Fruit fly (Drosophila melanogaster) whole organism, adult: Measurements from ENCODE around the gene Reck.

Source experiments
- CG11617 ChIP-seq: fragments of 200-800 bp; sonication (Bioruptor generic); optimal IDR thresholded peaks from 2 replicates; lab custom pipeline; 2017; ENCODE audit warnings: mild to moderate bottlenecking, missing biosample characterization, missing genetic modification reagents, missing genetic modification characterization
- CG12768 ChIP-seq: fragments of 200-800 bp; sonication (Bioruptor generic); optimal IDR thresholded peaks from 2 replicates; lab custom pipeline; 2017; ENCODE audit warnings: missing biosample characterization, missing genetic modification characterization, mild to moderate bottlenecking, moderate library complexity, missing genetic modification reagents
- CG14711 ChIP-seq: fragments of 200-800 bp; sonication (Bioruptor generic); optimal IDR thresholded peaks from 2 replicates; lab custom pipeline; 2018; ENCODE audit warnings: missing biosample characterization, mild to moderate bottlenecking, missing genetic modification characterization, moderate library complexity
- CG1620 ChIP-seq: fragments of 200-800 bp; sonication (Bioruptor generic); optimal IDR thresholded peaks from 2 replicates; lab custom pipeline; 2016; ENCODE audit warnings: missing biosample characterization, missing genetic modification characterization
- CG33017 ChIP-seq: fragments of 200-800 bp; sonication (Bioruptor generic); optimal IDR thresholded peaks from 2 replicates; lab custom pipeline; 2018; ENCODE audit warnings: missing biosample characterization, mild to moderate bottlenecking, missing genetic modification characterization, moderate library complexity
- CG5204 ChIP-seq: fragments of 200-800 bp; sonication (Bioruptor generic); optimal IDR thresholded peaks from 2 replicates; lab custom pipeline; 2016; ENCODE audit warnings: missing biosample characterization, missing genetic modification characterization
- CG7045 ChIP-seq: fragments of 200-800 bp; sonication (Bioruptor generic); optimal IDR thresholded peaks from 2 replicates; lab custom pipeline; 2017; ENCODE audit warnings: missing biosample characterization, mild to moderate bottlenecking, missing genetic modification characterization
- CG7101 ChIP-seq: fragments of 200-800 bp; sonication (Bioruptor generic); optimal IDR thresholded peaks from 2 replicates; lab custom pipeline; 2018; ENCODE audit warnings: missing biosample characterization, mild to moderate bottlenecking, missing genetic modification characterization, moderate library complexity
- Clk ChIP-seq: fragments of 200-800 bp; sonication (Bioruptor generic); optimal IDR thresholded peaks from 2 replicates; lab custom pipeline; 2017; ENCODE audit warnings: missing biosample characterization, missing genetic modification characterization
- Crg-1 ChIP-seq: fragments of 200-800 bp; sonication (Bioruptor generic); optimal IDR thresholded peaks from 2 replicates; lab custom pipeline; 2016; ENCODE audit warnings: missing biosample characterization, missing genetic modification characterization
- Hr96 ChIP-seq: fragments of 200-800 bp; sonication (Bioruptor generic); optimal IDR thresholded peaks from 2 replicates; lab custom pipeline; 2016; ENCODE audit warnings: missing biosample characterization, missing genetic modification characterization
- Mnt ChIP-seq: fragments of 200-800 bp; sonication (Bioruptor generic); optimal IDR thresholded peaks from 2 replicates; lab custom pipeline; 2016; ENCODE audit warnings: missing biosample characterization, mild to moderate bottlenecking, missing genetic modification characterization
- bab1 ChIP-seq: fragments of 200-800 bp; sonication (Bioruptor generic); optimal IDR thresholded peaks from 3 replicates; lab custom pipeline; 2019; ENCODE audit warnings: missing biosample characterization, mild to moderate bottlenecking, missing genetic modification characterization, moderate library complexity
- cic ChIP-seq: fragments of 200-800 bp; sonication (Bioruptor generic); optimal IDR thresholded peaks from 2 replicates; lab custom pipeline; 2017; ENCODE audit warnings: missing biosample characterization, mild to moderate bottlenecking, missing genetic modification characterization, moderate library complexity
- cnc ChIP-seq, 2 experiments: fragments of >200 bp; optimal IDR thresholded peaks; 2 replicates each; lab custom pipeline; 2017
- kay ChIP-seq: fragments of 200-800 bp; sonication (Bioruptor generic); peaks from one replicate; lab custom pipeline; 2016; ENCODE audit warnings: missing biosample characterization, missing genetic modification characterization, borderline replicate concordance
- ovo ChIP-seq: fragments of 200-800 bp; sonication (Bioruptor generic); optimal IDR thresholded peaks from 2 replicates; lab custom pipeline; 2016; ENCODE audit warnings: missing biosample characterization, missing genetic modification characterization
- pad ChIP-seq: fragments of 200-800 bp; sonication (Bioruptor generic); optimal IDR thresholded peaks from 3 replicates; lab custom pipeline; 2017; ENCODE audit warnings: missing biosample characterization, missing genetic modification characterization, mild to moderate bottlenecking, moderate library complexity, missing genetic modification reagents
- tj ChIP-seq: fragments of 200-800 bp; sonication (Bioruptor generic); optimal IDR thresholded peaks from 3 replicates; lab custom pipeline; 2017; ENCODE audit warnings: missing biosample characterization, mild to moderate bottlenecking, missing genetic modification characterization, moderate library complexity
- toe ChIP-seq: fragments of 200-800 bp; sonication (Bioruptor generic); optimal IDR thresholded peaks from 2 replicates; lab custom pipeline; 2016; ENCODE audit warnings: missing biosample characterization, missing genetic modification characterization

Reck gene

DNA sequence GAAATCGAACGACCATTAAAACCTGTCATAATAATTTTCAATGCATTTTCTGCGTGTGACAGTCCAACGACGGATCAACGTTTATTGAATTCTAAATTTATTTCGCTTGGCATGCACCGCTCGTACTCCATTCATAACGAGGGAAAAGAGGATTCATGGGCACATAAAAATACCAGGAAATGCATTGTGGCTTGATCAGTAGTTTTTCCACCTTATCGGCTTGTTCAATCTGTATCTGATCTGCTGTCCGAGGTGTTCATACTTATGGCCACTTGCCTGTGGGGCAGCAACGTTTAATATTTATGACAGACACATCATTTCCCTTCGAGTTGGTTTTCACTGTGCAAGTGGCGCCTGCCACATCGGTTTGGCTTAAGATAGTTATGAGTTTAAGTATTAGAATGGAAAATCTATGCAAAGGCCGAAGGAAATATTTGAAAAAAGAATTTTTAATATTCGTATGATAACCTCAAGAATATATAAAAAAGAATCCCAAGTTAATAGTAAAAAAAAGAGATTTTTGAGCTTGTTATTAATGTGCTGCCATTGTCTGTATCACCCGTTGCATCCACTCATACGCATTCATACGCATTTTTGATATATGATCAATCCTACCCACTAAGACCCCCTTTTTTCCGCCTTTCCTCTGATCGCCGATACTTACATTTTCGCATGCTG, 6.5 kb downstream of the Reck start:
- no peak for TF ChIP-seq cic
- no peak for TF ChIP-seq CG7045 (GFP tag; lab: Kevin White, UChicago)
- TF ChIP-seq ovo (GFP tag; lab: Kevin White, UChicago), result no peak
- TF ChIP-seq CG33017 (tag; lab: Kevin White, UChicago), result no peak
- TF ChIP-seq bab1 (GFP tag; lab: Kevin White, UChicago), result no peak
- no peak for TF ChIP-seq Crg-1 (GFP tag; lab: Kevin White, UChicago)
- no peak for TF ChIP-seq CG12768 (GFP tag; lab: Kevin White, UChicago)
- TF ChIP-seq Mnt (GFP tag; lab: Kevin White, UChicago), result no peak
- TF ChIP-seq CG5204 (GFP tag; lab: Kevin White, UChicago), result no peak
- TF ChIP-seq tj (GFP tag; lab: Kevin White, UChicago), result no peak
- no peak for TF ChIP-seq CG11617 (GFP tag; lab: Kevin White, UChicago)
- TF ChIP-seq CG14711 (tag; lab: Kevin White, UChicago), result no peak
- no peak for TF ChIP-seq kay
- TF ChIP-seq CG1620 (GFP tag; lab: Kevin White, UChicago), result no peak
- TF ChIP-seq cnc (optimal IDR thresholded peaks at IDR 0.05; lab: Kevin White, UChicago), result no peak
- no peak for TF ChIP-seq toe
- TF ChIP-seq Hr96 (GFP tag; lab: Kevin White, UChicago), result no peak
- TF ChIP-seq CG7101, result no peak

DNA sequence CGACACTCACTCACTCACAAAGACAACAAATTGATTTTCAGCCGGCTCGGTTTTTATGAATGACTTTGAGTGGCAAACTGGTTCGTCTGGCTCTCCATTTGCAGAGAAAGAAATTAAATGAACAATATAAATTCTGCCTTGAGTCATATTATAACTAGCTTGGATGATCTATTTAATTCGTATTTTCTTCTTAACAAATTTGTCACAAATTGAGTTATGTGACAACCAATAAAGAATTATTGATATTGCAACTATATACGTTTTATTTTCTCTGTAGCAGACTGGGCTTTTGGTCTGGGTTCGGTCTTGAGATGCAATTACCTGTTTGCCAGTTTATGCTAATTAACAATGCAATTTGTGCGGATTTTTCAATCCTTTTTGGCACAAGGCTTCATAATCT, 7.0 kb downstream of the Reck start:
- TF ChIP-seq bab1 (GFP tag; lab: Kevin White, UChicago), result no peak
- TF ChIP-seq Clk (GFP tag; lab: Kevin White, UChicago), result no peak
- TF ChIP-seq CG1620 (GFP tag; lab: Kevin White, UChicago), result no peak
- TF ChIP-seq ovo (GFP tag; lab: Kevin White, UChicago), result no peak
- no peak for TF ChIP-seq CG5204 (GFP tag; lab: Kevin White, UChicago)
- TF ChIP-seq CG11617 (GFP tag; lab: Kevin White, UChicago), result no peak
- TF ChIP-seq CG12768 (GFP tag; lab: Kevin White, UChicago), result no peak
- no peak for TF ChIP-seq Crg-1 (GFP tag; lab: Kevin White, UChicago)
- no peak for TF ChIP-seq Mnt (GFP tag; lab: Kevin White, UChicago)
- no peak for TF ChIP-seq Hr96 (GFP tag; lab: Kevin White, UChicago)
- TF ChIP-seq kay, result no peak
- no peak for TF ChIP-seq tj (GFP tag; lab: Kevin White, UChicago)
- TF ChIP-seq CG14711 (tag; lab: Kevin White, UChicago), result no peak
- no peak for TF ChIP-seq toe

DNA sequence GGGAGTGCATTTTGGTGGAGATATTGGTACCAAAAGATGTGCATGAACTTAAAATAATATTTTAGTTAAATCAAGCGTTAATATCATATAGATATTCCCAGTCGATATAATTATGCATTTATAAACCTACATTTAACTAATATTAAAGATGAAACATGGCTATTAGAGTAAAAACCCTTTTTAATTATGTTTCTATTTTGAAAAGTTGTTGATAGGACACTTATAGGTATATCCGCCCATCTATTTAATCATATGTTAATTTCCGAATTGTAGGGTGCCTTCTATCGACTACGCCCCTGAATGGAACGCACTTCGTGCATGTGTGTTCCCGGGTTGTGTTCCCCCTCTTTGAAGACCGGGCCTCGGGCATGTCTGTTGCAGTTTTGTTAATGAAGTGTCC, 8.1 kb downstream of the Reck start:
- no peak for TF ChIP-seq Hr96 (GFP tag; lab: Kevin White, UChicago)
- TF ChIP-seq CG11617 (GFP tag; lab: Kevin White, UChicago), result no peak
- no peak for TF ChIP-seq ovo (GFP tag; lab: Kevin White, UChicago)
- TF ChIP-seq CG7045 (GFP tag; lab: Kevin White, UChicago), result no peak
- no peak for TF ChIP-seq kay
- TF ChIP-seq Clk (GFP tag; lab: Kevin White, UChicago), result no peak
- no peak for TF ChIP-seq CG5204 (GFP tag; lab: Kevin White, UChicago)
- TF ChIP-seq Crg-1 (GFP tag; lab: Kevin White, UChicago), result no peak
- no peak for TF ChIP-seq CG7101
- no peak for TF ChIP-seq bab1 (GFP tag; lab: Kevin White, UChicago)
- no peak for TF ChIP-seq tj (GFP tag; lab: Kevin White, UChicago)
- no peak for TF ChIP-seq CG12768 (GFP tag; lab: Kevin White, UChicago)
- TF ChIP-seq pad, result no peak
- no peak for TF ChIP-seq CG14711 (tag; lab: Kevin White, UChicago)
- TF ChIP-seq cic, result no peak
- TF ChIP-seq Mnt (GFP tag; lab: Kevin White, UChicago), result no peak
- TF ChIP-seq cnc (optimal IDR thresholded peaks at IDR 0.05; lab: Kevin White, UChicago), result no peak
- no peak for TF ChIP-seq CG1620 (GFP tag; lab: Kevin White, UChicago)

DNA sequence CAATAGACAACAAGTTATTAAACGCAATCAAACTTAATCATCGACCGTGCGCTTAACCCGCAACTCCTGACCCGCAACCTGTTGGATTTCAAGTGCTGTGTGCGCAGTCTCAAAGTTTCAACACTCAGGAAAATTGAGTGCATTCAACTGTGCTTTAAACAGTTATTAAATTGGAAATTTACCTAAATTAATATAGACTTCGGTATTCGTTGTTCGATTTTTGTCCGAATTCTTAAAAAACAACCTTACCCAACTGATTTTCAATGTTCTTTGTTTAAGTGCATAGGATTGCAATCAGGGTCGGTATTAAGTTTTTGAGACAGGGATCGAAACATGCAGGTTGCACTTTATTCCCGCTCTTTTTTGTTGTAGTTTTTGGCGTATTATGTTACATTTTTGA, 8.8 kb downstream of the Reck start:
- TF ChIP-seq CG7045 (GFP tag; lab: Kevin White, UChicago), result no peak
- TF ChIP-seq CG5204 (GFP tag; lab: Kevin White, UChicago), result no peak
- no peak for TF ChIP-seq CG33017 (tag; lab: Kevin White, UChicago)
- no peak for TF ChIP-seq Clk (GFP tag; lab: Kevin White, UChicago)

DNA sequence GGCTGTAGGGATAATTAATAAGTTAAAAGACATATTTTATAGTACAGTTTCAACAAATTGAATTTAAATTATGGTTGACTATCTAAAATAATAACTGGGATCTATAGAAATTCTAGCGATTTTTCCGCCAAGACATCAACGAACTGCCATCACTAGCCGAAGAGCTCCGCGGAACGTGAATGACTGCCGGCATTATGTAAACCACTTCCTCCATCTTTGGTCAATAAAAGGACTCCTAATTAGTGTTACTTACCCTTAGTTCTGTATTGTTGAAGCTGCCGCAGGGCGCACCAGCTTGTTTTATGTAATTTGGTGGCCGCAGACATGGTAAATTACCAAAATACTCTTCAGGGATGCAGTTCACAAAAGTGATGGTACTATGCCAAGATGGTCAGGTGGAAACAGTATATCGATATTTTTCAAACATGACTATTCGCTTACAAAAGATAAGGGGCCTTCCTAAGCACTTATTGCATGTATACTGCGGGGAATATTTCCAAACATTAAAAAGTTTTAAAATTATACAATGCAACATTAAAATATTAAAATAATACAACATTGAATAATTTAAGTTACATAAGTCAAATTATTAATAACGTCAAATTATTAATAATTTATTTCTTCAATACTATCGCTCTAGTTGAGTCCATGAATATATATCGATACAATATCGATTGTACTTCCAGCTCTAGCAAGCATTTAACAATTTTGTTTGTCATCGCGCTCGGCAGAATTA, 14.4 kb downstream of the Reck start, which contains the start of the genes mRpL39 and Prosbeta2:
Gene mRpL39, minus strand, starts transcription at position 383 of the 736 bp plus-strand sequence.
Gene Prosbeta2, plus strand, starts transcription at position 668 of the 736 bp plus-strand sequence.
- peak; percentile 52 for TF ChIP-seq CG7101
- no peak for TF ChIP-seq cic
- no peak for TF ChIP-seq pad
- peak; percentile 54 for TF ChIP-seq Clk (GFP tag; lab: Kevin White, UChicago)
- no peak for TF ChIP-seq CG5204 (GFP tag; lab: Kevin White, UChicago)
- TF ChIP-seq CG11617 (GFP tag; lab: Kevin White, UChicago), result no peak
- TF ChIP-seq cnc (optimal IDR thresholded peaks at IDR 0.05; lab: Kevin White, UChicago), result peak in 1 of 2 experiments; percentile 41
- TF ChIP-seq Crg-1 (GFP tag; lab: Kevin White, UChicago), result no peak
- peak; percentile 76 for TF ChIP-seq CG14711 (tag; lab: Kevin White, UChicago)
- no peak for TF ChIP-seq Hr96 (GFP tag; lab: Kevin White, UChicago)
- TF ChIP-seq CG33017 (tag; lab: Kevin White, UChicago), result no peak
- TF ChIP-seq tj (GFP tag; lab: Kevin White, UChicago), result no peak
- no peak for TF ChIP-seq CG1620 (GFP tag; lab: Kevin White, UChicago)
- no peak for TF ChIP-seq Mnt (GFP tag; lab: Kevin White, UChicago)
- TF ChIP-seq bab1 (GFP tag; lab: Kevin White, UChicago), result peak; percentile 82
- TF ChIP-seq toe, result no peak
- TF ChIP-seq ovo (GFP tag; lab: Kevin White, UChicago), result no peak
- no peak for TF ChIP-seq kay
- TF ChIP-seq CG12768 (GFP tag; lab: Kevin White, UChicago), result peak; percentile 38
- peak; percentile 36 for TF ChIP-seq CG7045 (GFP tag; lab: Kevin White, UChicago)
